Worm (Caenorhabditis elegans) whole organism, L4 larva: ENCODE results near the gene R166.3.
A peak's percentile ranks its signal among the peaks of the same experiment; 100 is the strongest.

Experiments
- Y48G9A.11 ChIP-seq: fragments of 200-800 bp; sonication (Bioruptor generic); IDR thresholded peaks from 2 replicates; pipeline ENCODE4 v1.3.6; 2022; ENCODE audit warnings: missing genetic modification reagents, missing genetic modification characterization, missing compliant biosample characterization
- arid-1 ChIP-seq: fragments of 200-800 bp; sonication (Bioruptor generic); conservative IDR thresholded peaks from 2 replicates; pipeline ENCODE4 v1.3.6; 2022; ENCODE audit warnings: missing genetic modification reagents, missing genetic modification characterization, missing compliant biosample characterization
- attf-4 ChIP-seq: sonication (generic microtip); optimal IDR thresholded peaks from 3 replicates; lab custom pipeline; 2017; ENCODE audit warnings: missing biosample characterization, missing genetic modification characterization
- ceh-20 ChIP-seq: fragments of 200-800 bp; sonication (Bioruptor generic); IDR thresholded peaks from 2 replicates; pipeline ENCODE4 v1.3.6; 2022; ENCODE audit warnings: missing genetic modification reagents, missing genetic modification characterization, missing compliant biosample characterization
- ceh-32 ChIP-seq: sonication (generic microtip); optimal IDR thresholded peaks from 2 replicates; lab custom pipeline; 2016; ENCODE audit warnings: mild to moderate bottlenecking, missing genetic modification characterization, missing compliant biosample characterization; ENCODE audit not compliant: poor library complexity
- ceh-44 ChIP-seq: fragments of 200-800 bp; sonication (Bioruptor generic); IDR thresholded peaks from 2 replicates; pipeline ENCODE4 v1.3.6; 2022; ENCODE audit warnings: missing genetic modification reagents, missing genetic modification characterization, missing compliant biosample characterization
- ceh-62 ChIP-seq: sonication (generic microtip); optimal IDR thresholded peaks from 2 replicates; lab custom pipeline; 2017; ENCODE audit warnings: missing biosample characterization, missing genetic modification characterization
- cey-2 ChIP-seq: sonication (generic microtip); optimal IDR thresholded peaks from 3 replicates; lab custom pipeline; 2017; ENCODE audit warnings: missing genetic modification characterization, mild to moderate bottlenecking, missing compliant biosample characterization, antibody characterized with exemption, borderline replicate concordance; ENCODE audit not compliant: insufficient read depth
- daf-12 ChIP-seq: fragments of 150-350 bp; optimal IDR thresholded peaks from 2 replicates; lab custom pipeline; 2014; ENCODE audit warnings: missing biosample characterization, missing genetic modification reagents, missing genetic modification characterization
- daf-16 ChIP-seq, 3 experiments: sonication (generic microtip); optimal IDR thresholded peaks; 2 replicates each; lab custom pipeline; 2016 to 2017; ENCODE audit warnings: missing genetic modification characterization in 3 of 3, missing genetic modification reagents in 3 of 3, mild to moderate bottlenecking in 2 of 3, missing compliant biosample characterization in 2 of 3, missing biosample characterization in 1 of 3, moderate library complexity in 1 of 3
- daf-8 ChIP-seq: fragments of 200-800 bp; sonication (Bioruptor generic); IDR thresholded peaks from 2 replicates; pipeline ENCODE4 v1.3.6; 2022; ENCODE audit warnings: missing genetic modification characterization, missing compliant biosample characterization
- dve-1 ChIP-seq: sonication (generic microtip); optimal IDR thresholded peaks from 2 replicates; lab custom pipeline; 2017; ENCODE audit warnings: antibody characterized with exemption, mild to moderate bottlenecking, missing genetic modification characterization, missing compliant biosample characterization; ENCODE audit not compliant: insufficient read depth
- egl-27 ChIP-seq: sonication (generic microtip); optimal IDR thresholded peaks from 3 replicates; lab custom pipeline; 2017; ENCODE audit warnings: missing biosample characterization, missing genetic modification reagents, missing genetic modification characterization
- fkh-10 ChIP-seq: fragments of 150-350 bp; optimal IDR thresholded peaks from 2 replicates; lab custom pipeline; 2014; ENCODE audit warnings: missing biosample characterization, missing genetic modification reagents, missing genetic modification characterization
- hlh-11 ChIP-seq: fragments of 200-800 bp; sonication (Bioruptor generic); optimal IDR thresholded peaks from 2 replicates; lab custom pipeline; 2018; ENCODE audit warnings: mild to moderate bottlenecking, missing genetic modification characterization, missing compliant biosample characterization
- lin-13 ChIP-seq: fragments of 150-350 bp; optimal IDR thresholded peaks from 2 replicates; lab custom pipeline; 2014; ENCODE audit warnings: missing biosample characterization, missing genetic modification reagents, missing genetic modification characterization
- lin-15B ChIP-seq: fragments of 150-350 bp; sonication (generic microtip); optimal IDR thresholded peaks from 3 replicates; lab custom pipeline; 2014; ENCODE audit warnings: missing biosample characterization, missing genetic modification characterization
- lin-29 ChIP-seq: fragments of 200-800 bp; sonication (Bioruptor generic); IDR thresholded peaks from 2 replicates; pipeline ENCODE4 v1.3.6; 2022; ENCODE audit warnings: missing genetic modification reagents, missing genetic modification characterization, missing compliant biosample characterization
- lin-38 ChIP-seq: fragments of 200-800 bp; sonication (Bioruptor generic); IDR thresholded peaks from 2 replicates; pipeline ENCODE4 v1.3.6; 2022; ENCODE audit warnings: missing genetic modification reagents, missing genetic modification characterization, missing compliant biosample characterization
- mxl-3 ChIP-seq: fragments of 200-800 bp; sonication (Bioruptor generic); optimal IDR thresholded peaks from 2 replicates; lab custom pipeline; 2018; ENCODE audit warnings: mild to moderate bottlenecking, missing genetic modification characterization, missing compliant biosample characterization
- nhr-102 ChIP-seq: sonication (generic microtip); optimal IDR thresholded peaks from 2 replicates; lab custom pipeline; 2016; ENCODE audit warnings: mild to moderate bottlenecking, missing genetic modification characterization, moderate library complexity, missing compliant biosample characterization
- nhr-11 ChIP-seq: fragments of 150-350 bp; optimal IDR thresholded peaks from 2 replicates; lab custom pipeline; 2014; ENCODE audit warnings: missing biosample characterization, missing genetic modification characterization
- nhr-111 ChIP-seq: fragments of 200-800 bp; sonication (Bioruptor generic); optimal IDR thresholded peaks from 2 replicates; lab custom pipeline; 2018; ENCODE audit warnings: mild to moderate bottlenecking, missing genetic modification characterization, missing compliant biosample characterization
- nhr-25 ChIP-seq: sonication (generic microtip); optimal IDR thresholded peaks from 2 replicates; lab custom pipeline; 2017; ENCODE audit warnings: missing genetic modification characterization, mild to moderate bottlenecking, missing compliant biosample characterization, antibody characterized with exemption, moderate library complexity, borderline replicate concordance; ENCODE audit not compliant: insufficient read depth
- nhr-48 ChIP-seq: sonication (generic microtip); optimal IDR thresholded peaks from 2 replicates; lab custom pipeline; 2016; ENCODE audit warnings: mild to moderate bottlenecking, missing genetic modification characterization, missing compliant biosample characterization
- nhr-76 ChIP-seq: fragments of 150-350 bp; optimal IDR thresholded peaks from 2 replicates; lab custom pipeline; 2014; ENCODE audit warnings: missing biosample characterization, missing genetic modification characterization
- nhr-77 ChIP-seq: fragments of 150-350 bp; optimal IDR thresholded peaks from 2 replicates; lab custom pipeline; 2014; ENCODE audit warnings: missing biosample characterization, missing genetic modification characterization
- pqm-1 ChIP-seq: sonication (generic microtip); optimal IDR thresholded peaks from 2 replicates; lab custom pipeline; 2017; ENCODE audit warnings: missing biosample characterization, missing genetic modification characterization
- rbr-2 ChIP-seq: sonication (generic microtip); optimal IDR thresholded peaks from 2 replicates; lab custom pipeline; 2016; ENCODE audit warnings: missing genotype, missing genetic modification characterization, missing compliant biosample characterization
- sdz-12 ChIP-seq: fragments of 200-800 bp; sonication (Bioruptor generic); optimal IDR thresholded peaks from 2 replicates; lab custom pipeline; 2018; ENCODE audit warnings: mild to moderate bottlenecking, missing genetic modification characterization, missing compliant biosample characterization
- set-16 ChIP-seq: fragments of 200-800 bp; sonication (Bioruptor generic); IDR thresholded peaks from 2 replicates; pipeline ENCODE4 v1.3.6; 2022; ENCODE audit warnings: missing genetic modification reagents, missing genetic modification characterization, missing compliant biosample characterization
- spr-1 ChIP-seq: sonication (generic microtip); optimal IDR thresholded peaks from 2 replicates; lab custom pipeline; 2016; ENCODE audit warnings: mild to moderate bottlenecking, missing genetic modification characterization, missing compliant biosample characterization
- tag-97 ChIP-seq: fragments of 200-800 bp; sonication (Bioruptor generic); IDR thresholded peaks from 2 replicates; pipeline ENCODE4 v1.3.6; 2022; ENCODE audit warnings: missing genetic modification characterization, missing compliant biosample characterization
- tra-1 ChIP-seq: fragments of 200-800 bp; sonication (Bioruptor generic); IDR thresholded peaks from 2 replicates; pipeline ENCODE4 v1.3.6; 2022; ENCODE audit warnings: missing genetic modification reagents, missing genetic modification characterization, missing compliant biosample characterization
- unc-39 ChIP-seq: sonication (generic microtip); optimal IDR thresholded peaks from 2 replicates; lab custom pipeline; 2017; ENCODE audit warnings: missing biosample characterization, missing genetic modification characterization
- unc-62 ChIP-seq, 3 experiments: fragments of 150-350 bp in 1 of 3; sonication (generic microtip); optimal IDR thresholded peaks in 2 of 3; peaks in 1 of 3; 1 replicate in 1 of 3; 2 replicates in 2 of 3; lab custom pipeline; 2014 to 2017; ENCODE audit warnings: missing biosample characterization in 3 of 3, missing genetic modification characterization in 3 of 3, missing genetic modification reagents in 3 of 3, missing genotype in 1 of 3
- zag-1 ChIP-seq: fragments of 150-350 bp; optimal IDR thresholded peaks from 2 replicates; lab custom pipeline; 2014; ENCODE audit warnings: missing biosample characterization, missing genetic modification characterization
- zip-2 ChIP-seq: fragments of 150-350 bp; optimal IDR thresholded peaks from 2 replicates; lab custom pipeline; 2014; ENCODE audit warnings: missing biosample characterization, missing genetic modification characterization
- ztf-11 ChIP-seq: fragments of 150-350 bp; optimal IDR thresholded peaks from 2 replicates; lab custom pipeline; 2014; ENCODE audit warnings: missing biosample characterization, missing genetic modification characterization

R166.3 gene

DNA sequence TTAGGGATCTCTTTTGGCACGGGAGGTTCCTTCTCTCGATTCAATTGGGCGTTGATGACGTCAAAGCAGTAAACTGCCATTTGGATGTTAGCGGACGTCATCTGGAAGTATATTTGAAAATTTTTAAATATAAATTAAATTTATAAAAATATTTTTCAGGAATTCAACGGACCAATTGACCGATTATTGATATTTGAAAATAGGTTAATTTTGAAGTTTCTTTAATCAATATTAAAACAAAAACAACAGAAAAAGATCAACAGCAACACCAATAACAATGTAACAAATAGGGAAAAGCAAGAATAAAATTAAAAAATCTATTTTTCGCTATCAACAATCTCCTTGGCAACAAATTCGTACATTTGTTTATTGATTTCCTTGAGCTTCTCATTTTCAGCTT lies at the start of gene R166.3:
Gene R166.3, minus strand, starts transcription at position 101 of the 400 bp plus-strand sequence.
- TF ChIP-seq daf-8 (no peak), lin-38 (GFP tag; lab: Robert Waterston, UW) (peak; percentile 31; the same call in 1 of the 2 replicates), attf-4 (tag; lab: Kevin White, UChicago) (no peak), nhr-48 (no peak), ceh-44 (GFP tag; lab: Robert Waterston, UW) (no peak), dve-1 (tag; lab: Kevin White, UChicago) (no peak)

ce11 chrII:10587742-10588141 lies 48.6 kb upstream of the R166.3 start, which contains the start of gene crn-3:
Gene crn-3, plus strand, starts transcription at chrII:10588042.
- TF ChIP-seq lin-13 (no peak), ceh-62 (tag; lab: Kevin White, UChicago) (no peak), pqm-1 (no peak), nhr-25 (no peak), sdz-12 (GFP tag; lab: Kevin White, UChicago) (no peak), nhr-11 (tag; lab: Kevin White, UChicago) (no peak), mxl-3 (no peak), daf-8 (no peak), fkh-10 (GFP tag; lab: Kevin White, UChicago) (no peak), zip-2 (no peak), egl-27 (tag; lab: Kevin White, UChicago) (no peak), ceh-20 (no peak), daf-12 (no peak), ceh-32 (tag; lab: Kevin White, UChicago) (no peak), Y48G9A.11 (GFP tag; lab: Robert Waterston, UW) (no peak), arid-1 (GFP tag; lab: Robert Waterston, UW) (no peak)
- TF ChIP-seq, all 104 proteins: peak for 0

ce11 chrII:10584036-10584435 lies 44.9 kb upstream of the R166.3 start, which contains the start of gene algn-9:
Gene algn-9, plus strand, starts transcription at chrII:10584336.
- TF ChIP-seq nhr-77 = no peak
- TF ChIP-seq unc-62 (GFP tag; optimal IDR thresholded peaks at IDR 0.05 in 1 of 2; lab: Kevin White, UChicago) = no peak
- no peak for TF ChIP-seq unc-62 (tag; optimal IDR thresholded peaks at IDR 0.05; lab: Kevin White, UChicago)
- no peak for TF ChIP-seq ceh-44 (GFP tag; lab: Robert Waterston, UW)
- no peak for TF ChIP-seq ztf-11

DNA sequence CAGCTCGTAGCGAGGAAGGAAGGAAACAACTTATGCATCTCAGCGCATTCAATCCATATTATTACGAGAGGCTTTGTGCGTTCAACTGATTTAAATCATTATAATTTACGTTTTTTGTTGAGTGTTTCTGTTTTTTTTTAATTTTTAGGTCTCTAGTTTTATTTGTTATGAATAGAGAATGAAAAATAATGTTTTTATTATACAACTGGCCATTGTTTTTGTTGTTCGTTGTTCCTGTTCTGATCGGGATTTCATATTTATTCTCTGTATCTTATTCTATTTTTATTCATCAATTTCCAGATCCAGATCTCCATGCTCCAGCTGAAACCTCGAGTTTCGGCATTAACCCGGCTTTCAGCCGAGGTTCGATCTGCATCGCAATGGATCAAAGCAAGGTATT lies 43.2 kb upstream of the R166.3 start, which contains the start of gene mrps-22:
Gene mrps-22, plus strand, starts transcription at position 301 of the 400 bp plus-strand sequence.
- TF ChIP-seq ceh-20 (no peak), egl-27 (tag; lab: Kevin White, UChicago) (no peak), rbr-2 (no peak), mxl-3 (no peak), hlh-11 (tag; lab: Kevin White, UChicago) (no peak), lin-15B (no peak), arid-1 (GFP tag; lab: Robert Waterston, UW) (no peak), unc-39 (tag; lab: Kevin White, UChicago) (no peak), spr-1 (tag; lab: Kevin White, UChicago) (no peak), fkh-10 (GFP tag; lab: Kevin White, UChicago) (no peak), lin-29 (GFP tag; lab: Robert Waterston, UW) (no peak), tra-1 (GFP tag; lab: Robert Waterston, UW) (no peak), nhr-102 (tag; lab: Kevin White, UChicago) (no peak), cey-2 (tag; lab: Kevin White, UChicago) (no peak), set-16 (no peak), nhr-111 (no peak), daf-16 (GFP tag; optimal IDR thresholded peaks at IDR 0.05; lab: Kevin White, UChicago) (no peak), daf-16 (tag; optimal IDR thresholded peaks at IDR 0.05; lab: Kevin White, UChicago) (no peak), tag-97 (GFP tag; lab: Robert Waterston, UW) (no peak), zag-1 (tag; lab: Kevin White, UChicago) (no peak), nhr-76 (tag; lab: Kevin White, UChicago) (no peak)
